Fruit fly (Drosophila melanogaster): ENCODE data around the gene CG6664.

DNA sequence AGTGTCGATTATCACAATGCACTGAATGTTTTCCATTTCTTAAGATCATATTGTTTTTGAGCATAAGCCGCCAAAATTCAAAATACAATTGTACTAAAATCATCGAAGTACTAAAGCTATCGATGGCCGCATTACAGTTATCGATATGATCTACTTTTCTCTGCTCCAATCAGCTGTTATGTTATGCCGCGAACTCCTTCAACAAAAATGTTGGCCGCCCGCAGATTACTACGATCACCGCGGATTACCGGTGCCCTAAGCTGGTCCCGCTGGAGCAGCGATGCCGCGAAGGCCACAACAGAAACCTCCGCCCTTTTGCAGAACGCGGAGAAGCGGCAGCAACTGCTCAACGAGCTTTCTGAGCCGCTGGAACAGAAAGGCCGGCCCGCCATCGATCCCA is 19.5 kb upstream of the CG6664 start, which contains the start of gene beg:
- TF ChIP-seq CG9948 (tag; optimal IDR thresholded peaks at IDR 0.05) (no peak), CG34367 (tag; optimal IDR thresholded peaks at IDR 0.05) (no peak), CG10348 (GFP tag; IDR thresholded peaks at IDR 0.05) (no peak), gl (tag; optimal IDR thresholded peaks at IDR 0.05) (no peak), CG8301 (tag; optimal IDR thresholded peaks at IDR 0.05) (no peak), CG8159 (tag; optimal IDR thresholded peaks at IDR 0.05) (no peak), CG32121 (GFP tag; IDR thresholded peaks at IDR 0.05) (no peak)

Measured in whole organism, pupa.